Worm (Caenorhabditis elegans) whole organism, young adult: ENCODE data around the gene smg-4.

ENCODE experiments used
- B0019.2 ChIP-seq: fragments of 200-800 bp; sonication (Bioruptor generic); conservative IDR thresholded peaks from 2 replicates; pipeline ENCODE4 v1.3.6; 2022; ENCODE audit warnings: missing genetic modification reagents, missing genetic modification characterization, missing compliant biosample characterization
- B0035.1 ChIP-seq: sonication (generic microtip); optimal IDR thresholded peaks from 2 replicates; lab custom pipeline; 2016; ENCODE audit warnings: missing genetic modification characterization, mild to moderate bottlenecking, missing compliant biosample characterization, missing genotype, missing genetic modification reagents
- B0336.3 ChIP-seq: fragments of 200-800 bp; sonication (Bioruptor generic); IDR thresholded peaks from 2 replicates; pipeline ENCODE4 v1.3.6; 2022; ENCODE audit warnings: missing genetic modification characterization, missing compliant biosample characterization
- C06A6.2 ChIP-seq: fragments of 200-800 bp; sonication (Bioruptor generic); conservative IDR thresholded peaks from 2 replicates; pipeline ENCODE4 v1.3.6; 2022; ENCODE audit warnings: missing genetic modification characterization, missing compliant biosample characterization
- F22D6.2 ChIP-seq: sonication (generic microtip); optimal IDR thresholded peaks from 2 replicates; lab custom pipeline; 2016; ENCODE audit warnings: mild to moderate bottlenecking, missing genetic modification characterization, missing compliant biosample characterization
- F57C9.4 ChIP-seq: sonication (generic microtip); optimal IDR thresholded peaks from 2 replicates; lab custom pipeline; 2017; ENCODE audit warnings: mild to moderate bottlenecking, missing genetic modification characterization, missing compliant biosample characterization
- T26A5.8 ChIP-seq: sonication (generic microtip); optimal IDR thresholded peaks from 2 replicates; lab custom pipeline; 2016; ENCODE audit warnings: missing genetic modification characterization, missing compliant biosample characterization
- Y56A3A.18 ChIP-seq: fragments of 200-800 bp; sonication (Bioruptor generic); IDR thresholded peaks from 2 replicates; pipeline ENCODE4 v1.3.6; 2022; ENCODE audit warnings: missing genetic modification reagents, missing genetic modification characterization, missing compliant biosample characterization
- Y95B8A.8 ChIP-seq: fragments of 200-800 bp; sonication (Bioruptor generic); IDR thresholded peaks from 2 replicates; pipeline ENCODE4 v1.3.6; 2022; ENCODE audit warnings: missing genetic modification reagents, missing genetic modification characterization, missing compliant biosample characterization
- ama-1 ChIP-seq, 3 experiments: fragments of 150-350 bp in 1 of 3; sonication (generic microtip) in 2 of 3; optimal IDR thresholded peaks; 2 replicates each; lab custom pipeline; 2014 to 2018; ENCODE audit warnings: missing biosample characterization in 2 of 3, missing genetic modification characterization in 2 of 3, missing genetic modification reagents in 2 of 3
- athp-1 ChIP-seq: sonication (generic microtip); optimal IDR thresholded peaks from 2 replicates; lab custom pipeline; 2017; ENCODE audit warnings: mild to moderate bottlenecking, missing genetic modification characterization, missing compliant biosample characterization
- cebp-2 ChIP-seq: fragments of 200-800 bp; sonication (Bioruptor generic); IDR thresholded peaks from 2 replicates; pipeline ENCODE4 v1.3.6; 2022; ENCODE audit warnings: missing genetic modification characterization, missing compliant biosample characterization
- ceh-27 ChIP-seq: fragments of 200-800 bp; sonication (Bioruptor generic); optimal IDR thresholded peaks from 2 replicates; lab custom pipeline; 2018; ENCODE audit warnings: mild to moderate bottlenecking, missing genetic modification characterization, moderate library complexity, missing compliant biosample characterization
- ceh-40 ChIP-seq: fragments of 200-800 bp; sonication (Bioruptor generic); IDR thresholded peaks from 2 replicates; pipeline ENCODE4 v1.3.6; 2022; ENCODE audit warnings: missing genetic modification characterization, missing compliant biosample characterization
- ceh-58 ChIP-seq: fragments of 200-800 bp; sonication (Bioruptor generic); IDR thresholded peaks from 2 replicates; pipeline ENCODE4 v1.3.6; 2022; ENCODE audit warnings: missing genetic modification characterization, missing compliant biosample characterization
- egl-18 ChIP-seq: fragments of 200-800 bp; sonication (Bioruptor generic); IDR thresholded peaks from 2 replicates; pipeline ENCODE4 v1.3.6; 2022; ENCODE audit warnings: missing genetic modification reagents, missing genetic modification characterization, missing compliant biosample characterization
- egl-44 ChIP-seq: fragments of 200-800 bp; sonication (Bioruptor generic); IDR thresholded peaks from 2 replicates; pipeline ENCODE4 v1.3.6; 2022; ENCODE audit warnings: missing genetic modification reagents, missing genetic modification characterization, missing compliant biosample characterization
- him-1 ChIP-seq: sonication (generic microtip); optimal IDR thresholded peaks from 2 replicates; lab custom pipeline; 2016; ENCODE audit warnings: missing genotype, missing genetic modification reagents, missing genetic modification characterization, missing compliant biosample characterization
- hmg-1.2 ChIP-seq: fragments of 200-800 bp; sonication (Bioruptor generic); IDR thresholded peaks from 2 replicates; pipeline ENCODE4 v1.3.6; 2022; ENCODE audit warnings: missing genetic modification reagents, missing genetic modification characterization, missing compliant biosample characterization
- hsf-1 ChIP-seq: fragments of 200-800 bp; sonication (Bioruptor generic); IDR thresholded peaks from 2 replicates; pipeline ENCODE4 v1.3.6; 2022; ENCODE audit warnings: missing genetic modification reagents, missing genetic modification characterization, missing compliant biosample characterization
- lin-54 ChIP-seq: fragments of 200-800 bp; sonication (Bioruptor generic); optimal IDR thresholded peaks from 2 replicates; lab custom pipeline; 2018; ENCODE audit warnings: mild to moderate bottlenecking, missing genetic modification characterization, missing compliant biosample characterization
- lir-1 ChIP-seq: fragments of 200-800 bp; sonication (Bioruptor generic); conservative IDR thresholded peaks from 2 replicates; pipeline ENCODE4 v1.3.6; 2022; ENCODE audit warnings: missing genetic modification reagents, missing genetic modification characterization, missing compliant biosample characterization
- madf-6 ChIP-seq: fragments of 200-800 bp; sonication (Bioruptor generic); IDR thresholded peaks from 2 replicates; pipeline ENCODE4 v1.3.6; 2022; ENCODE audit warnings: missing genetic modification reagents, missing genetic modification characterization, missing compliant biosample characterization
- mxl-1 ChIP-seq: sonication (generic microtip); optimal IDR thresholded peaks from 2 replicates; lab custom pipeline; 2016; ENCODE audit warnings: missing genetic modification characterization, missing compliant biosample characterization
- nhr-179 ChIP-seq: sonication (generic microtip); optimal IDR thresholded peaks from 2 replicates; lab custom pipeline; 2016; ENCODE audit warnings: mild to moderate bottlenecking, missing genetic modification characterization, missing compliant biosample characterization
- rpc-1 ChIP-seq, 2 experiments: fragments of 150-350 bp in 1 of 2; sonication (generic microtip) in 1 of 2; optimal IDR thresholded peaks; 2 replicates each; lab custom pipeline; 2014 to 2018; ENCODE audit warnings: missing biosample characterization in 1 of 2, missing genetic modification characterization in 1 of 2, missing genetic modification reagents in 1 of 2, missing genotype in 1 of 2
- sdz-38 ChIP-seq: sonication (generic microtip); optimal IDR thresholded peaks from 2 replicates; lab custom pipeline; 2016; ENCODE audit warnings: missing genotype, missing genetic modification characterization, missing compliant biosample characterization
- snpc-1.3 ChIP-seq: sonication (generic microtip); optimal IDR thresholded peaks from 2 replicates; lab custom pipeline; 2017; ENCODE audit warnings: missing genetic modification characterization, mild to moderate bottlenecking, missing compliant biosample characterization, antibody characterized with exemption, moderate library complexity, missing genotype, missing genetic modification reagents; ENCODE audit not compliant: insufficient read depth
- somi-1 ChIP-seq: fragments of 200-800 bp; sonication (Bioruptor generic); optimal IDR thresholded peaks from 2 replicates; lab custom pipeline; 2018; ENCODE audit warnings: mild to moderate bottlenecking, missing genetic modification characterization, missing compliant biosample characterization
- zfh-2 ChIP-seq: fragments of 200-800 bp; sonication (Bioruptor generic); conservative IDR thresholded peaks from 2 replicates; pipeline ENCODE4 v1.3.6; 2022; ENCODE audit warnings: missing genetic modification reagents, missing genetic modification characterization, missing compliant biosample characterization
- zim-3 ChIP-seq: sonication (generic microtip); optimal IDR thresholded peaks from 2 replicates; lab custom pipeline; 2017; ENCODE audit warnings: mild to moderate bottlenecking, missing genetic modification characterization, moderate library complexity, missing compliant biosample characterization
- ztf-22 ChIP-seq: fragments of 200-800 bp; sonication (Bioruptor generic); optimal IDR thresholded peaks from 2 replicates; lab custom pipeline; 2018; ENCODE audit warnings: mild to moderate bottlenecking, missing genetic modification characterization, moderate library complexity, missing compliant biosample characterization
- ztf-3 ChIP-seq: fragments of 200-800 bp; sonication (Bioruptor generic); optimal IDR thresholded peaks from 2 replicates; lab custom pipeline; 2018; ENCODE audit warnings: mild to moderate bottlenecking, missing genetic modification characterization, missing compliant biosample characterization
- ztf-6 ChIP-seq: fragments of 200-800 bp; sonication (Bioruptor generic); IDR thresholded peaks from 2 replicates; pipeline ENCODE4 v1.3.6; 2022; ENCODE audit warnings: missing genetic modification reagents, missing genetic modification characterization, missing compliant biosample characterization

smg-4 gene

ce11 chrV:9801965-9802364 lies 24.4 kb upstream of the smg-4 start, which contains the start of gene F46B6.10:
Gene F46B6.10, minus strand, starts transcription at chrV:9802065.
- TF ChIP-seq him-1 (tag; lab: Kevin White, UChicago) (no peak), Y56A3A.18 (GFP tag; lab: Robert Waterston, UW) (no peak), Y95B8A.8 (GFP tag; lab: Robert Waterston, UW) (no peak), hsf-1 (GFP tag; lab: Robert Waterston, UW) (no peak), B0019.2 (GFP tag; lab: Robert Waterston, UW) (no peak), hmg-1.2 (GFP tag; lab: Robert Waterston, UW) (no peak), sdz-38 (tag; lab: Kevin White, UChicago) (no peak), ztf-6 (GFP tag; lab: Robert Waterston, UW) (no peak), zim-3 (tag; lab: Kevin White, UChicago) (no peak), egl-44 (GFP tag; lab: Robert Waterston, UW) (no peak), snpc-1.3 (tag; lab: Kevin White, UChicago) (no peak), B0035.1 (tag; lab: Kevin White, UChicago) (no peak), rpc-1 (optimal IDR thresholded peaks at IDR 0.05; lab: Kevin White, UChicago) (no peak), rpc-1 (tag; optimal IDR thresholded peaks at IDR 0.05; lab: Kevin White, UChicago) (no peak), egl-18 (no peak), ztf-22 (no peak), lin-54 (GFP tag; lab: Kevin White, UChicago) (no peak)

ce11 chrV:9799076-9799475 lies 21.5 kb upstream of the smg-4 start, which contains the start of gene F46B6.13:
Gene F46B6.13, minus strand, starts transcription at chrV:9799176.
- no peak for TF ChIP-seq lir-1 (GFP tag; lab: Robert Waterston, UW)
- TF ChIP-seq ama-1 (optimal IDR thresholded peaks at IDR 0.05; lab: Kevin White, UChicago) = no peak
- no peak for TF ChIP-seq ama-1 (GFP tag; optimal IDR thresholded peaks at IDR 0.05; lab: Kevin White, UChicago)
- TF ChIP-seq C06A6.2 (GFP tag; lab: Robert Waterston, UW) = no peak
- TF ChIP-seq sdz-38 (tag; lab: Kevin White, UChicago) = no peak
- no peak for TF ChIP-seq nhr-179 (tag; lab: Kevin White, UChicago)
- no peak for TF ChIP-seq ceh-40 (GFP tag; lab: Robert Waterston, UW)
- TF ChIP-seq, all 124 proteins: peak for 0

ce11 chrV:9798212-9798611 lies 20.7 kb upstream of the smg-4 start:
- TF ChIP-seq ceh-27 (no peak), zfh-2 (GFP tag; lab: Robert Waterston, UW) (no peak), ama-1 (optimal IDR thresholded peaks at IDR 0.05; lab: Kevin White, UChicago) (no peak), ama-1 (GFP tag; optimal IDR thresholded peaks at IDR 0.05; lab: Kevin White, UChicago) (no peak), egl-44 (GFP tag; lab: Robert Waterston, UW) (no peak), mxl-1 (tag; lab: Kevin White, UChicago) (no peak), sdz-38 (tag; lab: Kevin White, UChicago) (no peak), ceh-58 (GFP tag; lab: Robert Waterston, UW) (no peak), madf-6 (GFP tag; lab: Robert Waterston, UW) (no peak), F22D6.2 (tag; lab: Kevin White, UChicago) (no peak), athp-1 (tag; lab: Kevin White, UChicago) (no peak), F57C9.4 (tag; lab: Kevin White, UChicago) (no peak), T26A5.8 (tag; lab: Kevin White, UChicago) (no peak), ztf-3 (GFP tag; lab: Kevin White, UChicago) (no peak), somi-1 (GFP tag; lab: Kevin White, UChicago) (no peak), B0035.1 (tag; lab: Kevin White, UChicago) (no peak), cebp-2 (no peak), B0336.3 (GFP tag; lab: Robert Waterston, UW) (no peak)
